Fruit fly (Drosophila melanogaster) whole organism, prepupa: ENCODE data around the gene CG2767.
A peak's percentile ranks its signal among the peaks of the same experiment; 100 is the strongest.

Experiments
- Blimp-1 ChIP-seq: fragments of 200-800 bp; sonication (Bioruptor generic); optimal IDR thresholded peaks from 3 replicates; lab custom pipeline; 2017; ENCODE audit warnings: missing biosample characterization, missing genetic modification characterization, mild to moderate bottlenecking, moderate library complexity, missing genetic modification reagents
- CG10631 ChIP-seq: fragments of 200-800 bp; sonication (Bioruptor generic); optimal IDR thresholded peaks from 2 replicates; lab custom pipeline; 2016; ENCODE audit warnings: missing biosample characterization, missing genetic modification characterization
- CG10669 ChIP-seq: fragments of 200-800 bp; sonication (Bioruptor generic); optimal IDR thresholded peaks from 3 replicates; lab custom pipeline; 2018; ENCODE audit warnings: missing biosample characterization, mild to moderate bottlenecking, missing genetic modification characterization, moderate library complexity
- CG11294 ChIP-seq: fragments of 200-800 bp; sonication (Bioruptor generic); IDR thresholded peaks from 2 replicates; pipeline ENCODE4 v1.3.6; 2022; ENCODE audit warnings: missing biosample characterization, missing genetic modification characterization
- CG11762 ChIP-seq: fragments of 200-800 bp; sonication (Bioruptor generic); optimal IDR thresholded peaks from 3 replicates; lab custom pipeline; 2016; ENCODE audit warnings: missing biosample characterization, missing genetic modification characterization; ENCODE audit not compliant: insufficient read depth
- CG15336 ChIP-seq: fragments of 200-800 bp; sonication (Bioruptor generic); IDR thresholded peaks from 2 replicates; pipeline ENCODE4 v1.3.6; 2022; ENCODE audit warnings: missing biosample characterization, missing genetic modification characterization
- CG1621 ChIP-seq: fragments of 200-800 bp; sonication (Bioruptor generic); optimal IDR thresholded peaks from 3 replicates; lab custom pipeline; 2018; ENCODE audit warnings: missing biosample characterization, mild to moderate bottlenecking, missing genetic modification characterization
- CG3032 ChIP-seq: fragments of 200-800 bp; optimal IDR thresholded peaks from 2 replicates; lab custom pipeline; 2019; ENCODE audit warnings: missing biosample characterization, mild to moderate bottlenecking, missing genetic modification characterization, moderate library complexity
- CG31627 ChIP-seq: fragments of 200-800 bp; sonication (Bioruptor generic); optimal IDR thresholded peaks from 3 replicates; lab custom pipeline; 2016; ENCODE audit warnings: missing biosample characterization, missing genetic modification characterization
- CG32006 ChIP-seq: fragments of 200-800 bp; sonication (Bioruptor generic); optimal IDR thresholded peaks from 3 replicates; lab custom pipeline; 2017; ENCODE audit warnings: missing biosample characterization, mild to moderate bottlenecking, missing genetic modification characterization
- CG3919 ChIP-seq: fragments of 200-800 bp; sonication (Bioruptor generic); optimal IDR thresholded peaks from 3 replicates; lab custom pipeline; 2016; ENCODE audit warnings: missing biosample characterization, missing genetic modification characterization
- CG6163 ChIP-seq: fragments of 200-800 bp; sonication (Bioruptor generic); IDR thresholded peaks from 3 replicates; pipeline ENCODE4 v1.3.6; 2022; ENCODE audit warnings: missing biosample characterization, missing genetic modification characterization
- CG6792 ChIP-seq: fragments of 200-800 bp; sonication (Bioruptor generic); optimal IDR thresholded peaks from 3 replicates; lab custom pipeline; 2016; ENCODE audit warnings: missing biosample characterization, missing genetic modification characterization
- CG6854 ChIP-seq: fragments of 200-800 bp; sonication (Bioruptor generic); optimal IDR thresholded peaks from 2 replicates; lab custom pipeline; 2017; ENCODE audit warnings: missing biosample characterization, mild to moderate bottlenecking, missing genetic modification characterization
- CG8119 ChIP-seq: fragments of 200-800 bp; sonication (Bioruptor generic); IDR thresholded peaks from 3 replicates; pipeline ENCODE4 v1.3.6; 2022; ENCODE audit warnings: missing biosample characterization, missing genetic modification characterization
- CG8319 ChIP-seq: fragments of 200-800 bp; sonication (Bioruptor generic); optimal IDR thresholded peaks from 3 replicates; lab custom pipeline; 2016; ENCODE audit warnings: missing biosample characterization, missing genetic modification characterization
- CG8632 ChIP-seq: fragments of 200-800 bp; sonication (Bioruptor generic); optimal IDR thresholded peaks from 3 replicates; lab custom pipeline; 2016; ENCODE audit warnings: missing biosample characterization, missing genetic modification characterization
- CG9139 ChIP-seq: fragments of 200-800 bp; sonication (Bioruptor generic); optimal IDR thresholded peaks from 3 replicates; lab custom pipeline; 2017; ENCODE audit warnings: missing biosample characterization, mild to moderate bottlenecking, missing genetic modification characterization
- Eip75B ChIP-seq: fragments of 200-800 bp; sonication (Bioruptor generic); optimal IDR thresholded peaks from 3 replicates; lab custom pipeline; 2016; ENCODE audit warnings: missing biosample characterization, missing genetic modification characterization
- Eip78C ChIP-seq: fragments of 200-800 bp; sonication (Bioruptor generic); peaks from one replicate; lab custom pipeline; 2016; ENCODE audit warnings: missing biosample characterization, missing genetic modification characterization
- Hr38 ChIP-seq: sonication (Bioruptor generic); optimal IDR thresholded peaks from 2 replicates; lab custom pipeline; 2016; ENCODE audit warnings: missing biosample characterization, missing genetic modification characterization
- Hr39 ChIP-seq: fragments of 200-800 bp; sonication (Bioruptor generic); optimal IDR thresholded peaks from 2 replicates; lab custom pipeline; 2016; ENCODE audit warnings: missing biosample characterization, missing genetic modification characterization
- Hr4 ChIP-seq: fragments of 200-800 bp; sonication (Bioruptor generic); optimal IDR thresholded peaks from 3 replicates; lab custom pipeline; 2016; ENCODE audit warnings: missing biosample characterization, missing genetic modification characterization
- Lpt ChIP-seq: fragments of 200-800 bp; sonication (Bioruptor generic); optimal IDR thresholded peaks from 3 replicates; lab custom pipeline; 2016; ENCODE audit warnings: missing biosample characterization, missing genetic modification characterization
- Met ChIP-seq: fragments of 200-800 bp; sonication (Bioruptor generic); optimal IDR thresholded peaks from 3 replicates; lab custom pipeline; 2016; ENCODE audit warnings: missing biosample characterization, missing genetic modification characterization
- Smox ChIP-seq: fragments of 200-800 bp; sonication (Bioruptor generic); optimal IDR thresholded peaks from 3 replicates; lab custom pipeline; 2016; ENCODE audit warnings: missing biosample characterization, missing genetic modification characterization
- Sox14 ChIP-seq: fragments of 200-800 bp; sonication (Bioruptor generic); optimal IDR thresholded peaks from 3 replicates; lab custom pipeline; 2016; ENCODE audit warnings: missing biosample characterization, missing genetic modification characterization
- Sox15 ChIP-seq: fragments of 200-800 bp; sonication (Bioruptor generic); optimal IDR thresholded peaks from 3 replicates; lab custom pipeline; 2016; ENCODE audit warnings: missing biosample characterization, missing genetic modification characterization
- acj6 ChIP-seq: fragments of 200-800 bp; sonication (Bioruptor generic); optimal IDR thresholded peaks from 3 replicates; lab custom pipeline; 2016; ENCODE audit warnings: missing biosample characterization, missing genetic modification characterization
- cyc ChIP-seq: fragments of 200-800 bp; sonication (Bioruptor generic); optimal IDR thresholded peaks from 3 replicates; lab custom pipeline; 2016; ENCODE audit warnings: missing biosample characterization, missing genetic modification characterization
- dsx ChIP-seq: fragments of 200-800 bp; optimal IDR thresholded peaks from 3 replicates; lab custom pipeline; 2019; ENCODE audit warnings: missing biosample characterization, mild to moderate bottlenecking, missing genetic modification characterization, moderate library complexity; ENCODE audit not compliant: poor library complexity, severe bottlenecking
- esn ChIP-seq: fragments of 200-800 bp; sonication (Bioruptor generic); optimal IDR thresholded peaks from 2 replicates; lab custom pipeline; 2016; ENCODE audit warnings: missing biosample characterization, mild to moderate bottlenecking, missing genetic modification characterization, moderate library complexity
- fd59A ChIP-seq: fragments of 200-800 bp; sonication (Bioruptor generic); optimal IDR thresholded peaks from 2 replicates; lab custom pipeline; 2017; ENCODE audit warnings: missing biosample characterization, mild to moderate bottlenecking, missing genetic modification characterization, missing genetic modification reagents
- fkh ChIP-seq: fragments of 200-800 bp; sonication (Bioruptor generic); optimal IDR thresholded peaks from 3 replicates; lab custom pipeline; 2017; ENCODE audit warnings: missing biosample characterization, mild to moderate bottlenecking, missing genetic modification characterization, moderate library complexity
- lz ChIP-seq: fragments of 200-800 bp; sonication (Bioruptor generic); optimal IDR thresholded peaks from 3 replicates; lab custom pipeline; 2016; ENCODE audit warnings: missing biosample characterization, missing genetic modification characterization
- pdm3 ChIP-seq: fragments of 200-800 bp; sonication (Bioruptor generic); optimal IDR thresholded peaks from 3 replicates; lab custom pipeline; 2016; ENCODE audit warnings: missing biosample characterization, missing genetic modification characterization
- spab ChIP-seq: fragments of 200-800 bp; sonication (Bioruptor generic); optimal IDR thresholded peaks from 2 replicates; lab custom pipeline; 2017; ENCODE audit warnings: missing biosample characterization, mild to moderate bottlenecking, missing genetic modification characterization, missing genetic modification reagents
- ss ChIP-seq, 2 experiments: fragments of 200-800 bp; sonication (Bioruptor generic); optimal IDR thresholded peaks; 2 replicates in 1 of 2; 3 replicates in 1 of 2; lab custom pipeline; 2017 to 2018; ENCODE audit warnings: mild to moderate bottlenecking in 2 of 2, missing biosample characterization in 2 of 2, missing genetic modification characterization in 2 of 2, moderate library complexity in 1 of 2
- svp ChIP-seq: fragments of 200-800 bp; sonication (Bioruptor generic); peaks from one replicate; lab custom pipeline; 2016; ENCODE audit warnings: missing biosample characterization, missing genetic modification characterization
- topi ChIP-seq: fragments of 200-800 bp; sonication (Bioruptor generic); optimal IDR thresholded peaks from 3 replicates; lab custom pipeline; 2016; ENCODE audit warnings: missing biosample characterization, missing genetic modification characterization
- vri ChIP-seq: fragments of 200-800 bp; sonication (Bioruptor generic); optimal IDR thresholded peaks from 3 replicates; lab custom pipeline; 2016; ENCODE audit warnings: missing biosample characterization, mild to moderate bottlenecking, missing genetic modification characterization

The CG2767 gene

dm6 chr3R:7981396-7981795 lies 26.5 kb downstream of the CG2767 start:
- TF ChIP-seq CG11294 (GFP tag; lab: Robert Waterston, UW) (no peak), cyc (GFP tag; lab: Kevin White, UChicago) (peak; percentile 13), Eip75B (GFP tag; lab: Kevin White, UChicago) (peak; percentile 23), CG8319 (GFP tag; lab: Kevin White, UChicago) (no peak), CG10669 (GFP tag; lab: Kevin White, UChicago) (no peak), Sox15 (no peak), svp (no peak), topi (GFP tag; lab: Kevin White, UChicago) (no peak), CG3919 (GFP tag; lab: Kevin White, UChicago) (no peak), Smox (GFP tag; lab: Kevin White, UChicago) (no peak), CG6854 (GFP tag; lab: Kevin White, UChicago) (no peak), Lpt (no peak), spab (GFP tag; lab: Kevin White, UChicago) (no peak), pdm3 (GFP tag; lab: Kevin White, UChicago) (no peak), CG15336 (GFP tag; lab: Robert Waterston, UW) (no peak), esn (GFP tag; lab: Kevin White, UChicago) (peak; percentile 31), fd59A (GFP tag; lab: Kevin White, UChicago) (no peak), CG31627 (peak; percentile 30)

dm6 chr3R:7980222-7980621 lies 27.7 kb downstream of the CG2767 start, which contains the start of gene Sfp84E:
Gene Sfp84E (minus strand): TSS chr3R:7980322.
- TF ChIP-seq Blimp-1 (GFP tag; lab: Kevin White, UChicago) (no peak), CG6163 (GFP tag; lab: Robert Waterston, UW) (no peak), CG8119 (GFP tag; lab: Robert Waterston, UW) (no peak), Lpt (no peak), lz (no peak), Hr4 (GFP tag; lab: Kevin White, UChicago) (no peak)

- TF ChIP-seq Hr4 (GFP tag; lab: Kevin White, UChicago) = no peak
- TF ChIP-seq dsx (GFP tag; lab: Kevin White, UChicago) = peak; percentile 25
- 0 out of 3 replicates have a peak, but pooled peaks have one; percentile 16 for TF ChIP-seq CG6163 (GFP tag; lab: Robert Waterston, UW)
- TF ChIP-seq CG15336 (GFP tag; lab: Robert Waterston, UW) = peak; percentile 23; the same call in 1 of the 2 replicates
- no peak for TF ChIP-seq CG32006 (GFP tag; lab: Kevin White, UChicago)
- no peak for TF ChIP-seq Hr38 (GFP tag; lab: Kevin White, UChicago)
- TF ChIP-seq fkh (GFP tag; lab: Kevin White, UChicago) = no peak
- peak; percentile 82 for TF ChIP-seq CG6854 (GFP tag; lab: Kevin White, UChicago)
- TF ChIP-seq CG10631 = no peak
- TF ChIP-seq CG1621 (tag; lab: Kevin White, UChicago) = no peak
- no peak for TF ChIP-seq pdm3 (GFP tag; lab: Kevin White, UChicago)
- 0 out of 3 replicates have a peak, but pooled peaks have one; percentile 20 for TF ChIP-seq CG8119 (GFP tag; lab: Robert Waterston, UW)
- no peak for TF ChIP-seq vri (GFP tag; lab: Kevin White, UChicago)
- peak; percentile 6; the same call in 1 of the 2 replicates for TF ChIP-seq CG11294 (GFP tag; lab: Robert Waterston, UW)
Measured at dm6 chr3R:7978379-7979009, 29.4 kb downstream of the CG2767 start, which contains the start of the genes CD98hc and Os-C. Gene CD98hc (minus strand): TSS chr3R:7978428. Gene Os-C (plus strand): TSS chr3R:7978959.

dm6 chr3R:7977011-7977925 lies 30.6 kb downstream of the CG2767 start:
- peak; percentile 25 for TF ChIP-seq CG1621 (tag; lab: Kevin White, UChicago)
- no peak for TF ChIP-seq Lpt
- TF ChIP-seq CG9139 = no peak
- TF ChIP-seq Hr39 = no peak
- TF ChIP-seq acj6 = no peak
- TF ChIP-seq CG31627 = no peak
- TF ChIP-seq CG3919 (GFP tag; lab: Kevin White, UChicago) = no peak
- no peak for TF ChIP-seq ss (GFP tag; optimal IDR thresholded peaks at IDR 0.05; lab: Kevin White, UChicago)
- no peak for TF ChIP-seq CG8632 (GFP tag; lab: Kevin White, UChicago)
- TF ChIP-seq CG11762 (GFP tag; lab: Kevin White, UChicago) = no peak
- TF ChIP-seq CG10669 (GFP tag; lab: Kevin White, UChicago) = no peak
- TF ChIP-seq Eip78C (GFP tag; lab: Kevin White, UChicago) = peak; percentile 36
- TF ChIP-seq Met (GFP tag; lab: Kevin White, UChicago) = no peak
- no peak for TF ChIP-seq CG6792 (GFP tag; lab: Kevin White, UChicago)
- no peak for TF ChIP-seq lz
- TF ChIP-seq CG3032 (tag; lab: Kevin White, UChicago) = peak; percentile 27
- TF ChIP-seq vri (GFP tag; lab: Kevin White, UChicago) = peak; percentile 88
- peak; percentile 55 for TF ChIP-seq Sox14
- peak; percentile 83 for TF ChIP-seq svp
